Worm (Caenorhabditis elegans): ENCODE measurements around the gene srh-92.

The srh-92 gene

DNA sequence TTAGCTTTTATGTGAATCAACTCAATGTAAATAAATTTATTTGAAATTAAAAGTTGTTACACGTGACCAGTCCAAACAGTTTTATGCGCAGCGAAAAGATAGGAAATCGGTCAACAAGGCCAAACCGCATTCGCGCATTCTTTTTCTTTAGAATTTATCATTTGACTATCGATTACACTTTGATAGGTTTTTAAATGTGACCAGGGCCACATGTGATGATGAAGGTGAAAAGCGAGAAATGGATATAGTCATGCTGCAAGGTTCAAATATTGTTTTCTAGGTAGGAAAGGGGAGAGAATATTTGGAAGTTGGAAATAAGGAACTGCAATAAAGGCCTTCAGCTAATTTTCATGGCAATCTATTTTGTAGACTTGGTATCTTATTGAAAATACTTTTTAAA, 23.9 kb downstream of the srh-92 start (continued):
- TF ChIP-seq lir-3 (tag; optimal IDR thresholded peaks at IDR 0.05; ENCODE audit: poor library complexity): no peak
- no peak for TF ChIP-seq fkh-4 (tag; optimal IDR thresholded peaks at IDR 0.05; ENCODE audit: borderline replicate concordance)
- peak; percentile 79 for TF ChIP-seq nhr-19 (GFP tag; conservative IDR thresholded peaks at IDR 0.05)
- TF ChIP-seq alr-1 (tag; optimal IDR thresholded peaks at IDR 0.05; ENCODE audit: borderline replicate concordance): no peak
- no peak for TF ChIP-seq pax-3 (tag; optimal IDR thresholded peaks at IDR 0.05)
- no peak for TF ChIP-seq xbp-1 (tag; optimal IDR thresholded peaks at IDR 0.05)
- peak in 1 of 2 experiments; percentile 79 for TF ChIP-seq mdl-1 (tag; optimal IDR thresholded peaks at IDR 0.05)
- TF ChIP-seq efl-1 (optimal IDR thresholded peaks at IDR 0.05): peak in 1 of 2 experiments; percentile 14
- TF ChIP-seq efl-1 (GFP tag; optimal IDR thresholded peaks at IDR 0.05 in 1 of 2): peak in 1 of 2 experiments; percentile 1
- peak in 2 of 3 experiments; percentile 20 to 31 for TF ChIP-seq dpl-1 (GFP tag; optimal IDR thresholded peaks at IDR 0.05)
- peak; percentile 80 for TF ChIP-seq nhr-71 (tag; optimal IDR thresholded peaks at IDR 0.05)
- no peak for TF ChIP-seq fkh-10 (GFP tag; optimal IDR thresholded peaks at IDR 0.05)
- TF ChIP-seq lsy-2 (tag; optimal IDR thresholded peaks at IDR 0.05): peak in 1 of 2 experiments; percentile 44
- TF ChIP-seq isw-1 (GFP tag; IDR thresholded peaks at IDR 0.05): no peak
- peak; percentile 72 for TF ChIP-seq unc-130 (tag; optimal IDR thresholded peaks at IDR 0.05)
- peak; percentile 32 for TF ChIP-seq C16A3.4 (tag; optimal IDR thresholded peaks at IDR 0.05)
- no peak; the same call in 1 of the 2 replicates for TF ChIP-seq ceh-88 (GFP tag; IDR thresholded peaks at IDR 0.05)
- no peak for TF ChIP-seq egl-13 (tag; optimal IDR thresholded peaks at IDR 0.05)
- TF ChIP-seq lin-14 (GFP tag; optimal IDR thresholded peaks at IDR 0.05): peak; percentile 71
- TF ChIP-seq ztf-4 (tag; optimal IDR thresholded peaks at IDR 0.05): peak; percentile 67

DNA sequence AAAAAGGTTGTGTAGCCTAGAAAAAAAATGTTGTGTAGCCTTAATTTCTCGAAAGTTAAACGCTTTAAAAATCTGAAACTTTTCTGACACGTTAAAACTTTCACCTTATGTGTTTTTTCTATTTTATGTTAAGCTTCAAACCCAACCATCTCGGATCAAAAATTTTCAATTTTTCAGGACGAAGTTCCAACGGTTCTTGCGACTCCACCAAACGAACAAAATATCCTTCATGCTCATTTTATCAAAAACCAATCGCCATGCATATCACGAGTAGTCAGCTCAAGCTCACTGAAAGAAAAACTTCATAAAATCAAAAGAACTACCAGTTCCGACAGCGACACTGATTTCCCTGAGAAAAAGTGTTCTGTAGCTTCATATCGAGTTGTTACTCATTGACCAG, 24.3 kb downstream of the srh-92 start:
- TF ChIP-seq vab-15 (tag; optimal IDR thresholded peaks at IDR 0.05): no peak
- TF ChIP-seq elt-3 (tag; optimal IDR thresholded peaks at IDR 0.05): no peak
- no peak for TF ChIP-seq lin-15B (tag; optimal IDR thresholded peaks at IDR 0.05)
- TF ChIP-seq nhr-47 (tag; optimal IDR thresholded peaks at IDR 0.05): no peak
- TF ChIP-seq C16A3.4 (tag; optimal IDR thresholded peaks at IDR 0.05): no peak
- no peak for TF ChIP-seq ceh-82 (tag; optimal IDR thresholded peaks at IDR 0.05)
- TF ChIP-seq fkh-10 (GFP tag; optimal IDR thresholded peaks at IDR 0.05): no peak
- no peak for TF ChIP-seq blmp-1 (tag; optimal IDR thresholded peaks at IDR 0.05)
- no peak for TF ChIP-seq unc-86 (tag; optimal IDR thresholded peaks at IDR 0.05)
- TF ChIP-seq ama-1 (optimal IDR thresholded peaks at IDR 0.05): no peak
- no peak for TF ChIP-seq snpc-4 (tag; optimal IDR thresholded peaks at IDR 0.05)
- TF ChIP-seq efl-3 (GFP tag; optimal IDR thresholded peaks at IDR 0.05): no peak
- TF ChIP-seq nhr-90 (tag; optimal IDR thresholded peaks at IDR 0.05; ENCODE audit: poor library complexity): no peak
- TF ChIP-seq ztf-4 (tag; optimal IDR thresholded peaks at IDR 0.05): no peak

DNA sequence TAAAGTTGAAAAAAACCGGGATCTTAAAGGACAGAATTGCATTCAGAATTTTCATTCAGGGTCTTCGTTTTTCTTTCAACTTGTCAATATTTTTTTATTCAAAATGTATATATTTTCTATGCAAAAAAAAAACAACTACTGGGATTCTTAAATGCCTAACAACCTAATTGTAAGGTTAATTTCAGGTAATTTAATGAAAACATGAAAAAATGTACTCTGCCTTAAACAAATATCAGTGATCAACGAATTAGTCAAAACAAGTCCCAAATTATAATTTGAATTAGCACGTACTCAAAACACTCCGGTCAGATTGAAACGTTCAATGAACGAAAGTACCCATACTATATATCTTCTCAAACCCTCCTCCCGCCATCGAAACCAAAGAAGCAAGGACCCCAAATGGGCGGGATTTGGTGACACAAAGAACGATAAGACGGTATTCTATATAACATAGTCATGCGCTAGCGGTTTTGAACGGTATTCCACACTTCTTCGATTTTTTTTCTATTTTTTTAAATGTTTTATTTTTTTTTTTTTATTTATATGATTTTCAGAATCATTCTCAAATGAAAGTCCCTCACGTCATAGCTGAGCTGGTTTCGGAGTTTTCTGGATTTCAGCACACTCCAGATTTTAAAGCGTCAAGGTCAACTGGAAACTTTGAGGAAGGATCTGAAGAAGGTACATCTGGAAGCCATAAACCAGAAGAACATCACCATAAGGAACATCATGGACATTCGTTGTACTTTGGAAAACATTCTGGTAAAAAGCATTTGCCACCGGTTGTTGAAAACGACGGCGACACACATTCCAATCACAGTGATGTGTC, 25.2 kb downstream of the srh-92 start, which contains the start of the genes ddo-2 and F25E5.8:
ddo-2 (minus strand) TSS at position 330 of the 829 bp plus-strand sequence.
F25E5.8 (plus strand) TSS at position 555 of the 829 bp plus-strand sequence.
- TF ChIP-seq hlh-17 (GFP tag; optimal IDR thresholded peaks at IDR 0.05; ENCODE audit: borderline replicate concordance) (no peak), dsc-1 (tag; optimal IDR thresholded peaks at IDR 0.05) (no peak), nhr-76 (tag; optimal IDR thresholded peaks at IDR 0.05) (no peak), snu-23 (GFP tag; optimal IDR thresholded peaks at IDR 0.05) (peak; percentile 32), pax-3 (tag; optimal IDR thresholded peaks at IDR 0.05) (no peak), nhr-85 (tag) (peak; percentile 87), vab-15 (tag; optimal IDR thresholded peaks at IDR 0.05) (no peak), nhr-71 (tag; optimal IDR thresholded peaks at IDR 0.05) (no peak), fkh-10 (GFP tag; optimal IDR thresholded peaks at IDR 0.05) (no peak), C34B4.2 (tag; optimal IDR thresholded peaks at IDR 0.05) (no peak), mab-9 (GFP tag; IDR thresholded peaks at IDR 0.05) (no peak), efl-1 (optimal IDR thresholded peaks at IDR 0.05) (no peak), efl-1 (GFP tag; optimal IDR thresholded peaks at IDR 0.05 in 1 of 2) (no peak), pag-3 (tag; optimal IDR thresholded peaks at IDR 0.05; ENCODE audit: borderline replicate concordance, insufficient read depth) (no peak), fkh-8 (tag; optimal IDR thresholded peaks at IDR 0.05) (no peak), C04F5.9 (tag; optimal IDR thresholded peaks at IDR 0.05) (no peak), pqm-1 (tag; optimal IDR thresholded peaks at IDR 0.05) (no peak), lsy-2 (tag; optimal IDR thresholded peaks at IDR 0.05) (no peak), C16A3.4 (tag; optimal IDR thresholded peaks at IDR 0.05) (no peak), dpl-1 (GFP tag; optimal IDR thresholded peaks at IDR 0.05) (no peak), nhr-12 (tag; optimal IDR thresholded peaks at IDR 0.05) (no peak), lin-35 (GFP tag; optimal IDR thresholded peaks at IDR 0.05) (peak in 1 of 2 experiments; percentile 31), nhr-28 (tag; optimal IDR thresholded peaks at IDR 0.05) (no peak), xbp-1 (tag; optimal IDR thresholded peaks at IDR 0.05) (no peak), ceh-63 (GFP tag; optimal IDR thresholded peaks at IDR 0.05) (no peak)
